Fruit fly (Drosophila melanogaster) whole organism, pupa: Measurements from ENCODE around the gene CG3744.

Experiments used
- CG10348 ChIP-seq: fragments of 200-800 bp; sonication (Bioruptor generic); IDR thresholded peaks from 2 replicates; pipeline ENCODE4 v1.3.6; 2022; ENCODE audit warnings: missing biosample characterization, missing genetic modification characterization
- CG12605 ChIP-seq: fragments of 200-800 bp; sonication (Bioruptor generic); IDR thresholded peaks from 2 replicates; pipeline ENCODE4 v1.3.6; 2022; ENCODE audit warnings: missing biosample characterization, missing genetic modification characterization
- CG13204 ChIP-seq: fragments of 200-800 bp; sonication (Bioruptor generic); optimal IDR thresholded peaks from 2 replicates; lab custom pipeline; 2018; ENCODE audit warnings: missing biosample characterization, mild to moderate bottlenecking, missing genetic modification characterization, moderate library complexity
- CG14655 ChIP-seq: fragments of 200-800 bp; sonication (Bioruptor generic); optimal IDR thresholded peaks from 3 replicates; lab custom pipeline; 2017; ENCODE audit warnings: mild to moderate bottlenecking, missing biosample characterization, missing genetic modification reagents, missing genetic modification characterization
- CG15710 ChIP-seq: fragments of 200-800 bp; sonication (Bioruptor generic); optimal IDR thresholded peaks from 2 replicates; lab custom pipeline; 2018; ENCODE audit warnings: missing biosample characterization, mild to moderate bottlenecking, missing genetic modification characterization, moderate library complexity
- CG17806 ChIP-seq: fragments of 200-800 bp; sonication (Bioruptor generic); optimal IDR thresholded peaks from 2 replicates; lab custom pipeline; 2018; ENCODE audit warnings: missing biosample characterization, mild to moderate bottlenecking, missing genetic modification characterization, moderate library complexity
- CG32121 ChIP-seq: fragments of 200-800 bp; sonication (Bioruptor generic); IDR thresholded peaks from 2 replicates; pipeline ENCODE4 v1.3.6; 2022; ENCODE audit warnings: missing biosample characterization, missing genetic modification characterization
- CG34367 ChIP-seq: fragments of 200-800 bp; sonication (Bioruptor generic); optimal IDR thresholded peaks from 2 replicates; lab custom pipeline; 2018; ENCODE audit warnings: missing biosample characterization, mild to moderate bottlenecking, missing genetic modification characterization
- CG4496 ChIP-seq: fragments of 200-800 bp; sonication (Bioruptor generic); IDR thresholded peaks from 3 replicates; pipeline ENCODE4 v1.3.6; 2022; ENCODE audit warnings: missing biosample characterization, missing genetic modification characterization
- CG8159 ChIP-seq: fragments of 200-800 bp; sonication (Bioruptor generic); optimal IDR thresholded peaks from 3 replicates; lab custom pipeline; 2018; ENCODE audit warnings: missing biosample characterization, mild to moderate bottlenecking, missing genetic modification characterization, moderate library complexity
- CG8301 ChIP-seq: fragments of 200-800 bp; sonication (Bioruptor generic); optimal IDR thresholded peaks from 2 replicates; lab custom pipeline; 2018; ENCODE audit warnings: missing biosample characterization, mild to moderate bottlenecking, missing genetic modification characterization
- CG9948 ChIP-seq: fragments of 200-800 bp; sonication (Bioruptor generic); optimal IDR thresholded peaks from 2 replicates; lab custom pipeline; 2018; ENCODE audit warnings: missing biosample characterization, mild to moderate bottlenecking, missing genetic modification characterization, moderate library complexity
- D1 ChIP-seq: fragments of 200-800 bp; sonication (Bioruptor generic); optimal IDR thresholded peaks from 2 replicates; lab custom pipeline; 2018; ENCODE audit warnings: missing biosample characterization, mild to moderate bottlenecking, missing genetic modification characterization, moderate library complexity
- EcR ChIP-seq: fragments of 200-800 bp; sonication (Bioruptor generic); optimal IDR thresholded peaks from 3 replicates; lab custom pipeline; 2019; ENCODE audit warnings: missing biosample characterization, missing genetic modification characterization, mild to moderate bottlenecking, moderate library complexity, missing genetic modification reagents
- Ets98B ChIP-seq: fragments of 200-800 bp; sonication (Bioruptor generic); IDR thresholded peaks from 2 replicates; pipeline ENCODE4 v1.3.6; 2022; ENCODE audit warnings: missing biosample characterization, missing genetic modification characterization
- Pif1A ChIP-seq: fragments of 200-800 bp; sonication (Bioruptor generic); optimal IDR thresholded peaks from 3 replicates; lab custom pipeline; 2016; ENCODE audit warnings: missing biosample characterization, missing genetic modification characterization
- Pif1B ChIP-seq: fragments of 200-800 bp; sonication (Bioruptor generic); optimal IDR thresholded peaks from 3 replicates; lab custom pipeline; 2016; ENCODE audit warnings: missing biosample characterization, missing genetic modification characterization
- Snoo ChIP-seq: fragments of 200-800 bp; sonication (Bioruptor generic); optimal IDR thresholded peaks from 3 replicates; lab custom pipeline; 2017; ENCODE audit warnings: missing biosample characterization, mild to moderate bottlenecking, missing genetic modification characterization, inconsistent platforms
- fd96Ca ChIP-seq: fragments of 200-800 bp; sonication (Bioruptor generic); IDR thresholded peaks from 3 replicates; pipeline ENCODE4 v1.3.6; 2022; ENCODE audit warnings: missing biosample characterization, missing genetic modification characterization
- gl ChIP-seq: fragments of 200-800 bp; sonication (Bioruptor generic); optimal IDR thresholded peaks from 2 replicates; lab custom pipeline; 2018; ENCODE audit warnings: missing biosample characterization, mild to moderate bottlenecking, missing genetic modification characterization
- rn ChIP-seq: fragments of 200-800 bp; sonication (Bioruptor generic); IDR thresholded peaks from 2 replicates; pipeline ENCODE4 v1.3.6; 2022; ENCODE audit warnings: missing biosample characterization, missing genetic modification characterization

Gene CG3744

DNA sequence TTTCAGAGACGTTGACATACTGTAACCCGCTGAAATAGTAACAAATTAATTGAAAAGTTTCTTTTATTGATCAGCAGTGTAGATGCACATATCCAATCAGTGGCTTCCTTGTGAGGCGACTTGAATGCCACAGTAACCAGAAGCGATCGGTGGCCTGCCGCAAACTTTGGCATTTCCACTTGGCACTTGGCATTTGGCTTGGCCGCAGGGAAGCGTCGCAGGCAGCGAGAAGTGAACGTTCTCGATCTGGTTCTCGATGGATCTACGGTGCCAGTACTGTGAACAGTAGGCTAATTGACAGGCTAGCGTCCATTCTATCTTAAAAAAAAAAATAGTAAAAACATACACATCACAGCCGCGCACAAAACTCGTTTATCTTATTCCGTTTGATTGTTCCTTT is 24.4 kb upstream of the CG3744 start, which contains the start of gene CG10845:
Gene CG10845 (plus strand): TSS at position 301 of the 400 bp plus-strand sequence.
- TF ChIP-seq CG34367 (tag; lab: Kevin White, UChicago) (no peak), CG13204 (GFP tag; lab: Kevin White, UChicago) (no peak), CG8301 (no peak), gl (tag; lab: Kevin White, UChicago) (no peak)

DNA sequence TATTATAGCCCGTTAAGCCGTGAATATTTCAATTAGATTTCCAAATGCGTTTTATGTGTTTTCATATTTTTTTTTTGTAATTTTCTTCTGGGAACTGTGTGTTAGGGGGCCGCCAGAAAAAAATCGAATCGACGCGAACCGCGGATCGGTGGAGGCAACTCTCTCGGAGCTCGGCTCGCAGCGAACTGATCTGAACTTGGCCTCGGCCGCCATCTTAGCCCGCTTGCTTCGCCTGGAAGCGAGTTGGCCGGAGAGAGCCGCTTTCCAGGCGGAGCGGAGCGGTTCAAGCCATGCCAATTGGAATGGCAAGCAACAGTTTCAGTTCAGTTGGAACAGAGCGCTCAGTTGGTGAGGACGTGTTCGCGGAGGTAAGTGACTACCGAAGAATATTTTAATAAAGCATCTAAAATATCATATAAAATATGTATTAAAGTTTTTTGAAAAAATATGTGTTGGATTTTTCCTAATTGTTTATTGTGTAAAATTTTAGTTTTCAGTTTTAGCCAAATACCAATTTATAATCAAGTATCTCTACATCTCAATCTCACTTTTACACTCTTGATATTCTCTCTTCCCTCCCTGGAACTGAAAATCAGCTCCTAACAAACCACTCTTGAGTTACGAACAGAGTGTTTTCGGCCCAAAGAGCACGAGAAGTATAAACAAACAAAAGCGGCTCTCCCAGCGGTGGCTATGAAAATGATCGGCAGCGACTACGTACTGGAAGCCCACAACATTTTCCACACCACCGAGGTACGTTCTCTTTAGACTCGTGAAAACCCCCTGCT is 18.2 kb upstream of the CG3744 start, which contains the start of the genes CG31121 and CG11069:
Gene CG31121 (minus strand): TSS at position 187 of the 788 bp plus-strand sequence.
Gene CG11069 (plus strand): TSS at position 324 of the 788 bp plus-strand sequence.
- TF ChIP-seq CG9948 (tag; lab: Kevin White, UChicago) (no peak), EcR (peak; percentile 46), fd96Ca (0 out of 3 replicates have a peak, but pooled peaks have one; percentile 48), CG13204 (GFP tag; lab: Kevin White, UChicago) (peak; percentile 19), CG32121 (GFP tag; lab: Robert Waterston, UW) (no peak), Pif1B (GFP tag; lab: Kevin White, UChicago) (no peak), Ets98B (GFP tag; lab: Robert Waterston, UW) (peak; percentile 41; the same call in 1 of the 2 replicates)

DNA sequence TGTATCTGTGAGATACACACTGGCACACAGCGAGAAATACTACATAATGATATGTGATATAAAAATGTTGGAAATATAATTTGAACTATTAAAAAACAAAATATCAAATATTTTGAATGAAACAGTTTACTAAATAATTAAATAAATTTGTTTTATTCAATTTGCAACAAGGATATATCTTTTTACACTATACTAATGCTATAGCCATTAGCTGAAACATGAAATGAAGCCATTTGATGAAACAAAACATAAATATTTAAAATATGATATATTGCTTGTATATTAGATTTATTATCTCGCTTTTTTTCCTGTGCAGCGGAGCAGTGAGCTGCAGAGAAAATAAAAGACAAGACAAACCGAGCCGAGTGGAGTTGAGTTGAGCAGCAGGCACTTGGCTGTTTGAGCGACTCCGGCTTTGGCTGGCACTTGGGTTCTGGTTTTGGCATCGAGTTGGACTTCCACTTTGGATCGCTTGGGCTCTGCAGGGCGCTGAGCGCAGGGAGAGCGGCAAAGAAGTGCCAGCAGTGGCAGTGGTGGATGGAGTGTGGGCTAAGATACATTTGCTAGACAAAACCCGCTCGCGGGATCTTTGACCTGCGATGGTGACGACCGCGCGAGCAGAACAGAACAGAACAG is 17.0 kb upstream of the CG3744 start:
- TF ChIP-seq CG17806 (tag; lab: Kevin White, UChicago) (peak; percentile 95), fd96Ca (0 out of 3 replicates have a peak, but pooled peaks have one; percentile 12), CG32121 (GFP tag; lab: Robert Waterston, UW) (peak; percentile 88), rn (peak; percentile 64; the same call in 1 of the 2 replicates), CG13204 (GFP tag; lab: Kevin White, UChicago) (peak; percentile 51), Pif1A (GFP tag; lab: Kevin White, UChicago) (peak; percentile 70), CG10348 (peak; percentile 23; the same call in 1 of the 2 replicates), CG8159 (peak; percentile 96), CG8301 (peak; percentile 94), Pif1B (GFP tag; lab: Kevin White, UChicago) (peak; percentile 76), CG4496 (GFP tag; lab: Robert Waterston, UW) (peak; percentile 79), Ets98B (GFP tag; lab: Robert Waterston, UW) (peak; percentile 61), CG9948 (tag; lab: Kevin White, UChicago) (peak; percentile 95), gl (tag; lab: Kevin White, UChicago) (peak; percentile 74), CG34367 (tag; lab: Kevin White, UChicago) (peak; percentile 83), CG12605 (GFP tag; lab: Robert Waterston, UW) (peak; percentile 56), CG15710 (tag; lab: Kevin White, UChicago) (peak; percentile 91), Snoo (tag; lab: Kevin White, UChicago) (peak; percentile 82), D1 (peak; percentile 98), EcR (peak; percentile 79), CG14655 (GFP tag; lab: Kevin White, UChicago) (peak; percentile 96)

DNA sequence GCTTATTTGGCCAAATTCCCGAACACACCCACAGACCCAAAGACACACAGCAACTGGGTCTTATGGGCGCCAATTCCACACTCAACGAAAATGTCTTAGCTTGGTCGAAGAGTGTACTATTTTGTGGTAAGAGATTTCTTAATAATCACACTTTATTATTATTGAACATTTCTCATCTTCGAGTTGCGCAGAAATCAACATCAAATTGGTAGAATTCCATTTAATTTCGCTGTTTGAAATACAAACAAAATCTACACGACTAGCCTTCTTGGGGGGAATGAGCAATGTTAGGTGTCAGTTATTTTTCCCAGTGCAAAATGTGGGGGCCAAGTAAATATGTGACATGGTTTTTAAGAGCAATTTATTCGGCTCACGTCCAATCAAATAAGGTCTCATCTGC is 14.5 kb upstream of the CG3744 start:
- TF ChIP-seq rn (no peak), CG8301 (peak; percentile 51), CG12605 (GFP tag; lab: Robert Waterston, UW) (no peak), CG4496 (GFP tag; lab: Robert Waterston, UW) (no peak), CG9948 (tag; lab: Kevin White, UChicago) (no peak), CG13204 (GFP tag; lab: Kevin White, UChicago) (no peak), CG10348 (no peak), CG15710 (tag; lab: Kevin White, UChicago) (no peak), gl (tag; lab: Kevin White, UChicago) (no peak), Pif1B (GFP tag; lab: Kevin White, UChicago) (no peak), Ets98B (GFP tag; lab: Robert Waterston, UW) (peak; percentile 39), Snoo (tag; lab: Kevin White, UChicago) (no peak), EcR (no peak), CG32121 (GFP tag; lab: Robert Waterston, UW) (no peak; the same call in 1 of the 2 replicates), Pif1A (GFP tag; lab: Kevin White, UChicago) (peak; percentile 3), fd96Ca (peak; percentile 50; the same call in 1 of the 3 replicates), D1 (no peak), CG17806 (tag; lab: Kevin White, UChicago) (no peak), CG34367 (tag; lab: Kevin White, UChicago) (no peak), CG8159 (no peak), CG14655 (GFP tag; lab: Kevin White, UChicago) (peak; percentile 45)

DNA sequence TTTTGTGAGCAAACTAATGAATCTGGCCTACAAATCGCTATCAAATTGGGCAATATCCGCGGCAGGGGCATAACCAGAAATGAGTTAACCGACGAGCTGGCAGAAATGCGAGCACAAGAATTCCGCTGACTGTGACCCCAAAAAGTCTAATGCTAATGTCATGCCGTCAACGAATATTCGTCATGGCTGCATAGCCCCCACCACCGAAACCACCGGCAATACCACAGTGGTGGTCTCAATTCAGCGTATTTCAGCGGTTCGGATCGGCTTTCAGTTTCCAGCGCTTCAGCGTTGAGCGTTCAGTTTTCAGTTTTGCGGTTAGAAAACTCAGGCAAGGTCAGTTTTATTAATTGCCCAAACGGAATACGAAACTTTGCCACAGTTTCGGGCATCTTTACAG is 13.8 kb upstream of the CG3744 start:
- TF ChIP-seq CG13204 (GFP tag; lab: Kevin White, UChicago) (no peak), Ets98B (GFP tag; lab: Robert Waterston, UW) (no peak), Pif1B (GFP tag; lab: Kevin White, UChicago) (no peak), Pif1A (GFP tag; lab: Kevin White, UChicago) (no peak), CG34367 (tag; lab: Kevin White, UChicago) (no peak), CG10348 (no peak), CG14655 (GFP tag; lab: Kevin White, UChicago) (no peak), CG9948 (tag; lab: Kevin White, UChicago) (no peak), CG4496 (GFP tag; lab: Robert Waterston, UW) (no peak), CG17806 (tag; lab: Kevin White, UChicago) (no peak), fd96Ca (no peak), CG32121 (GFP tag; lab: Robert Waterston, UW) (no peak), CG15710 (tag; lab: Kevin White, UChicago) (no peak), rn (no peak), EcR (no peak), Snoo (tag; lab: Kevin White, UChicago) (no peak)
